Fruit fly (Drosophila melanogaster) whole organism, prepupa: ENCODE results near the gene grsm.
A peak's percentile ranks its signal among the peaks of the same experiment; 100 is the strongest.

Experiments used
- Blimp-1 ChIP-seq: fragments of 200-800 bp; sonication (Bioruptor generic); optimal IDR thresholded peaks from 3 replicates; lab custom pipeline; 2017; ENCODE audit warnings: missing biosample characterization, missing genetic modification characterization, mild to moderate bottlenecking, moderate library complexity, missing genetic modification reagents
- CG15336 ChIP-seq: fragments of 200-800 bp; sonication (Bioruptor generic); IDR thresholded peaks from 2 replicates; pipeline ENCODE4 v1.3.6; 2022; ENCODE audit warnings: missing biosample characterization, missing genetic modification characterization
- CG34406 ChIP-seq: fragments of 200-800 bp; sonication (Bioruptor generic); optimal IDR thresholded peaks from 3 replicates; lab custom pipeline; 2016; ENCODE audit warnings: missing biosample characterization, missing genetic modification characterization
- CG4318 ChIP-seq: fragments of 200-800 bp; sonication (Bioruptor generic); optimal IDR thresholded peaks from 3 replicates; lab custom pipeline; 2017; ENCODE audit warnings: missing biosample characterization, mild to moderate bottlenecking, missing genetic modification characterization
- CG6792 ChIP-seq: fragments of 200-800 bp; sonication (Bioruptor generic); optimal IDR thresholded peaks from 3 replicates; lab custom pipeline; 2016; ENCODE audit warnings: missing biosample characterization, missing genetic modification characterization
- CG6854 ChIP-seq: fragments of 200-800 bp; sonication (Bioruptor generic); optimal IDR thresholded peaks from 2 replicates; lab custom pipeline; 2017; ENCODE audit warnings: missing biosample characterization, mild to moderate bottlenecking, missing genetic modification characterization
- CG8119 ChIP-seq: fragments of 200-800 bp; sonication (Bioruptor generic); IDR thresholded peaks from 3 replicates; pipeline ENCODE4 v1.3.6; 2022; ENCODE audit warnings: missing biosample characterization, missing genetic modification characterization
- CG8632 ChIP-seq: fragments of 200-800 bp; sonication (Bioruptor generic); optimal IDR thresholded peaks from 3 replicates; lab custom pipeline; 2016; ENCODE audit warnings: missing biosample characterization, missing genetic modification characterization
- Ets96B ChIP-seq: fragments of 200-800 bp; optimal IDR thresholded peaks from 2 replicates; lab custom pipeline; 2019; ENCODE audit warnings: missing biosample characterization, mild to moderate bottlenecking, missing genetic modification characterization, moderate library complexity
- ss ChIP-seq, 2 experiments: fragments of 200-800 bp; sonication (Bioruptor generic); optimal IDR thresholded peaks; 2 replicates in 1 of 2; 3 replicates in 1 of 2; lab custom pipeline; 2017 to 2018; ENCODE audit warnings: mild to moderate bottlenecking in 2 of 2, missing biosample characterization in 2 of 2, missing genetic modification characterization in 2 of 2, moderate library complexity in 1 of 2

DNA sequence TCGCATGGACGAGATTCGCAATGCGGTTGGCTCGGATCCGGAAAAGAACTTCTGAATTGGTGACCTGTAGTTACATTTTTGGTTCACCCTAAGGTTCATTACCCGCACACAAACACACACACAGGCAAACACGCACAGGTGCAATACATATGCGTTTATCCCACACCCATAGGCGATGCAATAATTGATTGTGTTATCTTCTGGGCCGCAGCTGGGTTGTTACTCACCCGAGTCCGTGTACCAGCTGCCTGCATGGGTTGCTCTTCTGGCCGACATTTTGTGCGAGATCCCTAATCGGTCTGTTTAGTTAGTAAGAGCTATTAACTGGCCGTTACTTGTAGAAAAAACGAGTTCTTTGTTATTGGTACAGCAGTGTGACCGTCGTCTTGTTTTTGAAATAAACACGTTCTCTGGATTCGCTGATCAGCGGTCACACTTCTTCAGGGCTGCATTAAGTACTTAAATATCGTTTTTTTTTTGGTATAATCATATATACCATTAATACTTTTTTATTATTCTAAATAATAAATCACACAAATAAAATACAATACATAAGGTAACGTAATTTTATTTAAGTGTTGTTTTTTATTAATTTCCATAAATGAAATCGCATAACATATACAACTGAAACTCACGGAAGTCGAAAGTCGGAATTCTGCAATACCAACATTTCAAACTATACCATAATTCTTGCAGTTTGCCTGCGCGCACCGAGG, 43.6 kb upstream of the grsm start, which contains the start of gene CG8031:
- TF ChIP-seq CG34406 (GFP tag; lab: Kevin White, UChicago) (no peak), CG8119 (GFP tag; lab: Robert Waterston, UW) (0 out of 3 replicates have a peak, but pooled peaks have one; percentile 28), Blimp-1 (GFP tag; lab: Kevin White, UChicago) (no peak), CG8632 (GFP tag; lab: Kevin White, UChicago) (no peak), CG15336 (0 out of 2 replicates have a peak, but pooled peaks have one; percentile 17), Ets96B (tag; lab: Kevin White, UChicago) (no peak), CG6792 (no peak), CG6854 (peak; percentile 2), ss (GFP tag; optimal IDR thresholded peaks at IDR 0.05; lab: Kevin White, UChicago) (no peak), CG4318 (GFP tag; lab: Kevin White, UChicago) (no peak)
